Fruit fly (Drosophila melanogaster) whole organism, embryonic: ENCODE results near the gene Arpc1.

ENCODE experiments used
- CG11456 ChIP-seq: fragments of 200-800 bp; sonication (Bioruptor generic); IDR thresholded peaks from 3 replicates; pipeline ENCODE4 v1.3.6; 2022; ENCODE audit warnings: missing biosample characterization, missing genetic modification characterization
- CG18476 ChIP-seq: fragments of 200-800 bp; sonication (Bioruptor generic); optimal IDR thresholded peaks from 2 replicates; lab custom pipeline; 2016; ENCODE audit warnings: missing biosample characterization, mild to moderate bottlenecking, missing genetic modification characterization
- CG18599 ChIP-seq: fragments of 200-800 bp; sonication (Bioruptor generic); optimal IDR thresholded peaks from 3 replicates; lab custom pipeline; 2017; ENCODE audit warnings: missing biosample characterization, missing genetic modification characterization, mild to moderate bottlenecking, moderate library complexity, missing genetic modification reagents
- CG4617 ChIP-seq: fragments of 200-800 bp; sonication (Bioruptor generic); optimal IDR thresholded peaks from 3 replicates; lab custom pipeline; 2016; ENCODE audit warnings: missing biosample characterization, missing genetic modification characterization, borderline replicate concordance
- CG5245 ChIP-seq: fragments of 200-800 bp; sonication (Bioruptor generic); optimal IDR thresholded peaks from 3 replicates; lab custom pipeline; 2016; ENCODE audit warnings: missing biosample characterization, missing genetic modification characterization
- CkIIα-i1 ChIP-seq: fragments of 200-800 bp; sonication (Bioruptor generic); IDR thresholded peaks from 2 replicates; pipeline ENCODE4 v1.3.6; 2022; ENCODE audit warnings: missing biosample characterization, missing genetic modification characterization
- D ChIP-seq, 2 experiments: fragments of 200-800 bp in 1 of 2; fragments of >200 bp in 1 of 2; sonication (Bioruptor generic) in 1 of 2; optimal IDR thresholded peaks; 2 replicates in 1 of 2; 3 replicates in 1 of 2; lab custom pipeline; 2017; ENCODE audit warnings: mild to moderate bottlenecking in 1 of 2, missing biosample characterization in 1 of 2, missing genetic modification characterization in 1 of 2, missing genetic modification reagents in 1 of 2
- Dbx ChIP-seq: fragments of 200-800 bp; sonication (Bioruptor generic); IDR thresholded peaks from 3 replicates; pipeline ENCODE4 v1.3.6; 2022; ENCODE audit warnings: missing biosample characterization, missing genetic modification characterization
- Doc3 ChIP-seq: fragments of 200-800 bp; sonication (Bioruptor generic); IDR thresholded peaks from 3 replicates; pipeline ENCODE4 v1.3.6; 2022; ENCODE audit warnings: missing biosample characterization, missing genetic modification characterization; ENCODE audit not compliant: partially characterized antibody
- Gsc ChIP-seq: fragments of 200-800 bp; sonication (Bioruptor generic); IDR thresholded peaks from 2 replicates; pipeline ENCODE4 v1.3.6; 2022; ENCODE audit warnings: missing biosample characterization, missing genetic modification characterization
- Hey ChIP-seq: fragments of 200-800 bp; sonication (Bioruptor generic); optimal IDR thresholded peaks from 3 replicates; lab custom pipeline; 2018; ENCODE audit warnings: missing biosample characterization, mild to moderate bottlenecking, missing genetic modification characterization
- HmgZ ChIP-seq: fragments of 200-800 bp; sonication (Bioruptor generic); optimal IDR thresholded peaks from 2 replicates; lab custom pipeline; 2018; ENCODE audit warnings: missing biosample characterization, mild to moderate bottlenecking, missing genetic modification characterization
- Hmx ChIP-seq: fragments of 200-800 bp; sonication (Bioruptor generic); optimal IDR thresholded peaks from 2 replicates; lab custom pipeline; 2016; ENCODE audit warnings: missing biosample characterization, missing genetic modification characterization
- NfI ChIP-seq: fragments of 200-800 bp; sonication (Bioruptor generic); optimal IDR thresholded peaks from 3 replicates; lab custom pipeline; 2018; ENCODE audit warnings: missing biosample characterization, mild to moderate bottlenecking, missing genetic modification characterization, moderate library complexity
- PHDP ChIP-seq: fragments of 200-800 bp; sonication (Bioruptor generic); optimal IDR thresholded peaks from 3 replicates; lab custom pipeline; 2018; ENCODE audit warnings: missing biosample characterization, mild to moderate bottlenecking, missing genetic modification characterization, moderate library complexity
- Sry-β ChIP-seq: fragments of 200-800 bp; sonication (Bioruptor generic); optimal IDR thresholded peaks from 2 replicates; lab custom pipeline; 2018; ENCODE audit warnings: missing biosample characterization, mild to moderate bottlenecking, missing genetic modification characterization, moderate library complexity
- abd-A ChIP-seq: fragments of 200-800 bp; sonication (Bioruptor generic); optimal IDR thresholded peaks from 3 replicates; lab custom pipeline; 2019; ENCODE audit warnings: missing biosample characterization, mild to moderate bottlenecking, missing genetic modification characterization, moderate library complexity
- cad ChIP-seq: fragments of >200 bp; optimal IDR thresholded peaks from 2 replicates; lab custom pipeline; 2017; ENCODE audit warnings: missing biosample characterization, missing genetic modification characterization
- chif ChIP-seq, 2 experiments: fragments of 200-800 bp; sonication (Bioruptor generic); optimal IDR thresholded peaks; 3 replicates each; lab custom pipeline; 2016; ENCODE audit warnings: missing biosample characterization in 2 of 2, missing genetic modification characterization in 2 of 2
- crol ChIP-seq: fragments of 200-800 bp; sonication (Bioruptor generic); IDR thresholded peaks from 2 replicates; pipeline ENCODE4 v1.3.6; 2022; ENCODE audit warnings: missing biosample characterization, missing genetic modification characterization
- fd96Cb ChIP-seq: fragments of 200-800 bp; sonication (Bioruptor generic); optimal IDR thresholded peaks from 2 replicates; lab custom pipeline; 2018; ENCODE audit warnings: missing biosample characterization, mild to moderate bottlenecking, missing genetic modification characterization, moderate library complexity
- gcm ChIP-seq: fragments of 200-800 bp; sonication (Bioruptor generic); optimal IDR thresholded peaks from 2 replicates; lab custom pipeline; 2019; ENCODE audit warnings: missing biosample characterization, mild to moderate bottlenecking, missing genetic modification characterization, moderate library complexity
- gfzf ChIP-seq: fragments of 200-800 bp; sonication (Bioruptor generic); optimal IDR thresholded peaks from 2 replicates; lab custom pipeline; 2016; ENCODE audit warnings: missing biosample characterization, mild to moderate bottlenecking, missing genetic modification characterization, moderate library complexity
- grn ChIP-seq: fragments of 200-800 bp; sonication (Bioruptor generic); optimal IDR thresholded peaks from 3 replicates; lab custom pipeline; 2017; ENCODE audit warnings: missing biosample characterization, missing genetic modification characterization
- gsb-n ChIP-seq: fragments of 200-800 bp; sonication (Bioruptor generic); optimal IDR thresholded peaks from 3 replicates; lab custom pipeline; 2018; ENCODE audit warnings: missing biosample characterization, mild to moderate bottlenecking, missing genetic modification characterization
- ind ChIP-seq: fragments of 200-800 bp; sonication (Bioruptor generic); optimal IDR thresholded peaks from 3 replicates; lab custom pipeline; 2016; ENCODE audit warnings: missing biosample characterization, missing genetic modification characterization
- kni ChIP-seq: fragments of 200-800 bp; sonication (Bioruptor generic); optimal IDR thresholded peaks from 3 replicates; lab custom pipeline; 2017; ENCODE audit warnings: mild to moderate bottlenecking, missing biosample characterization, missing genetic modification reagents, missing genetic modification characterization
- lab ChIP-seq: fragments of 200-800 bp; sonication (Bioruptor generic); optimal IDR thresholded peaks from 3 replicates; lab custom pipeline; 2017; ENCODE audit warnings: missing biosample characterization, missing genetic modification characterization, mild to moderate bottlenecking, moderate library complexity, missing genetic modification reagents
- nerfin-1 ChIP-seq: fragments of 200-800 bp; sonication (Bioruptor generic); optimal IDR thresholded peaks from 3 replicates; lab custom pipeline; 2019; ENCODE audit warnings: missing biosample characterization, mild to moderate bottlenecking, missing genetic modification characterization, moderate library complexity
- sd ChIP-seq: fragments of 200-800 bp; sonication (Bioruptor generic); optimal IDR thresholded peaks from 3 replicates; lab custom pipeline; 2018; ENCODE audit warnings: missing biosample characterization, mild to moderate bottlenecking, missing genetic modification characterization, moderate library complexity
- sens ChIP-seq: fragments of 200-800 bp; sonication (Bioruptor generic); peaks from one replicate; lab custom pipeline; 2016; ENCODE audit warnings: missing biosample characterization, missing genetic modification characterization
- so ChIP-seq: fragments of 200-800 bp; sonication (Bioruptor generic); IDR thresholded peaks from 3 replicates; pipeline ENCODE4 v1.3.6; 2022; ENCODE audit warnings: missing biosample characterization, missing genetic modification characterization
- tll ChIP-seq, 2 experiments: fragments of 200-800 bp in 1 of 2; fragments of >200 bp in 1 of 2; sonication (Bioruptor generic) in 1 of 2; optimal IDR thresholded peaks; 2 replicates each; lab custom pipeline; 2017 to 2019; ENCODE audit warnings: missing biosample characterization in 2 of 2, missing genetic modification characterization in 2 of 2, mild to moderate bottlenecking in 1 of 2, moderate library complexity in 1 of 2
- trh ChIP-seq: fragments of 200-800 bp; sonication (Bioruptor generic); optimal IDR thresholded peaks from 2 replicates; lab custom pipeline; 2016; ENCODE audit warnings: missing biosample characterization, missing genetic modification characterization
- twi ChIP-seq: fragments of 200-800 bp; optimal IDR thresholded peaks from 2 replicates; lab custom pipeline; 2019; ENCODE audit warnings: missing biosample characterization, mild to moderate bottlenecking, missing genetic modification characterization, moderate library complexity
- zen ChIP-seq: fragments of 200-800 bp; sonication (Bioruptor generic); optimal IDR thresholded peaks from 3 replicates; lab custom pipeline; 2018; ENCODE audit warnings: missing biosample characterization, mild to moderate bottlenecking, missing genetic modification characterization, moderate library complexity
- zf30C ChIP-seq: fragments of 200-800 bp; sonication (Bioruptor generic); optimal IDR thresholded peaks from 3 replicates; lab custom pipeline; 2018; ENCODE audit warnings: missing biosample characterization, mild to moderate bottlenecking, missing genetic modification characterization

The Arpc1 gene

dm6 chr2L:13876698-13877097 lies 47.2 kb upstream of the Arpc1 start (continued):
- TF ChIP-seq PHDP (tag; lab: Kevin White, UChicago): peak; percentile 37
- no peak for TF ChIP-seq Hmx (GFP tag; lab: Kevin White, UChicago)
- TF ChIP-seq Doc3: no peak
- no peak for TF ChIP-seq grn (GFP tag; lab: Kevin White, UChicago)
- peak; percentile 39 for TF ChIP-seq zf30C
- peak in 1 of 2 experiments; percentile 3 for TF ChIP-seq chif (GFP tag; optimal IDR thresholded peaks at IDR 0.05; lab: Kevin White, UChicago)
- no peak for TF ChIP-seq Gsc (GFP tag; lab: Robert Waterston, UW)
- no peak for TF ChIP-seq HmgZ (tag; lab: Kevin White, UChicago)
- no peak for TF ChIP-seq gfzf (GFP tag; lab: Kevin White, UChicago)
- TF ChIP-seq CG18599 (GFP tag; lab: Kevin White, UChicago): peak; percentile 4

- no peak for TF ChIP-seq fd96Cb (tag; lab: Kevin White, UChicago)
- no peak for TF ChIP-seq ind
- peak; percentile 51 for TF ChIP-seq sd
- peak; percentile 50; the same call in 1 of the 2 replicates for TF ChIP-seq crol (GFP tag; lab: Robert Waterston, UW)
- 0 out of 3 replicates have a peak, but pooled peaks have one; percentile 31 for TF ChIP-seq so (GFP tag; lab: Robert Waterston, UW)
- peak; percentile 18 for TF ChIP-seq abd-A (tag; lab: Kevin White, UChicago)
- no peak for TF ChIP-seq NfI (GFP tag; lab: Kevin White, UChicago)
- TF ChIP-seq trh: no peak
These were observed 43.6 kb upstream of the Arpc1 start for dm6 chr2L:13873147-13873546.

- TF ChIP-seq lab (GFP tag; lab: Kevin White, UChicago) (no peak), kni (GFP tag; lab: Kevin White, UChicago) (no peak), sens (GFP tag; lab: Kevin White, UChicago) (peak; percentile 41), zen (tag; lab: Kevin White, UChicago) (peak; percentile 59), CG11456 (GFP tag; lab: Robert Waterston, UW) (no peak), gsb-n (tag; lab: Kevin White, UChicago) (peak; percentile 73), cad (peak; percentile 50), CkIIα-i1 (GFP tag; lab: Robert Waterston, UW) (no peak), twi (tag; lab: Kevin White, UChicago) (peak; percentile 0), gcm (no peak), Hey (tag; lab: Kevin White, UChicago) (peak; percentile 82), D (optimal IDR thresholded peaks at IDR 0.05; lab: Kevin White, UChicago) (peak; percentile 29), D (GFP tag; optimal IDR thresholded peaks at IDR 0.05; lab: Kevin White, UChicago) (no peak), tll (GFP tag; optimal IDR thresholded peaks at IDR 0.05; lab: Kevin White, UChicago) (peak in 1 of 2 experiments; percentile 78), Sry-β (GFP tag; lab: Kevin White, UChicago) (no peak), Dbx (no peak), CG5245 (GFP tag; lab: Kevin White, UChicago) (no peak), CG4617 (no peak), CG18476 (GFP tag; lab: Kevin White, UChicago) (no peak), nerfin-1 (tag; lab: Kevin White, UChicago) (peak; percentile 79)
- TF ChIP-seq, all 482 proteins: peak for 9
These were observed 39.9 kb upstream of the Arpc1 start for dm6 chr2L:13869400-13869799.
